Worm (Caenorhabditis elegans) whole organism, midembryonic: ENCODE data around the gene R12G8.1.

Experiments
- T22C8.4 ChIP-seq: fragments of 200-800 bp; sonication (Bioruptor generic); IDR thresholded peaks from 2 replicates; pipeline ENCODE4 v1.3.6; 2022; ENCODE audit warnings: missing genetic modification characterization, missing compliant biosample characterization
- cog-1 ChIP-seq: sonication (generic microtip); optimal IDR thresholded peaks from 2 replicates; lab custom pipeline; 2016; ENCODE audit warnings: missing genetic modification characterization, missing compliant biosample characterization
- flt-1 ChIP-seq: fragments of 200-800 bp; sonication (Bioruptor generic); IDR thresholded peaks from 2 replicates; pipeline ENCODE4 v1.3.6; 2022; ENCODE audit warnings: missing genetic modification characterization, missing compliant biosample characterization
- klf-2 ChIP-seq: fragments of 200-800 bp; sonication (Bioruptor generic); conservative IDR thresholded peaks from 2 replicates; pipeline ENCODE4 v1.3.6; 2022; ENCODE audit warnings: missing genetic modification reagents, missing genetic modification characterization, missing compliant biosample characterization
- med-1 ChIP-seq: sonication (generic microtip); optimal IDR thresholded peaks from 2 replicates; lab custom pipeline; 2017; ENCODE audit warnings: missing genetic modification characterization, mild to moderate bottlenecking, missing compliant biosample characterization, antibody characterized with exemption, missing genetic modification reagents; ENCODE audit not compliant: insufficient read depth
- ref-1 ChIP-seq: fragments of 200-800 bp; sonication (Bioruptor generic); conservative IDR thresholded peaks from 2 replicates; pipeline ENCODE4 v1.3.6; 2022; ENCODE audit warnings: missing genetic modification reagents, missing genetic modification characterization, missing compliant biosample characterization
- tab-1 ChIP-seq: fragments of 200-800 bp; sonication (Bioruptor generic); IDR thresholded peaks from 2 replicates; pipeline ENCODE4 v1.3.6; 2022; ENCODE audit warnings: missing genetic modification characterization, missing compliant biosample characterization
- ztf-23 ChIP-seq: fragments of 200-800 bp; sonication (Bioruptor generic); IDR thresholded peaks from 2 replicates; pipeline ENCODE4 v1.3.6; 2022; ENCODE audit warnings: missing genetic modification reagents, missing genetic modification characterization, missing compliant biosample characterization
- ztf-29 ChIP-seq: fragments of 200-800 bp; sonication (Bioruptor generic); IDR thresholded peaks from 2 replicates; pipeline ENCODE4 v1.3.6; 2022; ENCODE audit warnings: missing genetic modification reagents, missing genetic modification characterization, missing compliant biosample characterization

The R12G8.1 gene

DNA sequence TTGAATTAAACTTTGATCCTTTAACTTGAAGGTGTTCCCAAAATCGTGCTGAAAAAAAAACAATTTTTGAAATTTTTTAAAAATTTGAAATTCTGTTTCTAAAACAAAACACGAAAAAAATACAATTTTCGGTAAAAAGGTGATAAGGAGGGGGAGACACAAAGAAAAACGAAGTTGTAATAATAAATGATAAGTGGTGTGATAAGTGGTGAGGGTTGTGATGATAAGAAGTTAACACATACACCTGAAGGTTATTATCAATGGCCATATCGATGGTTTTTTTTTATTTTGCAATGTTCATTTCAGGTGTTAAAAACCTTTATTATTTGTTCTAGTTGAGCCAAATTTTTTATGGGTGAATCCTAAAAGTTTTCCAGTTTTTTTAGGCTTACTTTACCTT, 34.7 kb downstream of the R12G8.1 start, which contains the start of gene twk-33:
Gene twk-33, minus strand, starts transcription at position 48 of the 400 bp plus-strand sequence.
- no peak for TF ChIP-seq med-1 (GFP tag; lab: Kevin White, UChicago)
- no peak for TF ChIP-seq ztf-29 (GFP tag; lab: Robert Waterston, UW)
- TF ChIP-seq ztf-23 (GFP tag; lab: Robert Waterston, UW), result no peak
- TF ChIP-seq cog-1 (tag; lab: Kevin White, UChicago), result no peak
- no peak for TF ChIP-seq T22C8.4 (GFP tag; lab: Robert Waterston, UW)
- TF ChIP-seq tab-1 (GFP tag; lab: Robert Waterston, UW), result no peak
- no peak for TF ChIP-seq klf-2 (GFP tag; lab: Robert Waterston, UW)
- no peak for TF ChIP-seq ref-1 (GFP tag; lab: Robert Waterston, UW)
- TF ChIP-seq flt-1 (GFP tag; lab: Robert Waterston, UW), result no peak

DNA sequence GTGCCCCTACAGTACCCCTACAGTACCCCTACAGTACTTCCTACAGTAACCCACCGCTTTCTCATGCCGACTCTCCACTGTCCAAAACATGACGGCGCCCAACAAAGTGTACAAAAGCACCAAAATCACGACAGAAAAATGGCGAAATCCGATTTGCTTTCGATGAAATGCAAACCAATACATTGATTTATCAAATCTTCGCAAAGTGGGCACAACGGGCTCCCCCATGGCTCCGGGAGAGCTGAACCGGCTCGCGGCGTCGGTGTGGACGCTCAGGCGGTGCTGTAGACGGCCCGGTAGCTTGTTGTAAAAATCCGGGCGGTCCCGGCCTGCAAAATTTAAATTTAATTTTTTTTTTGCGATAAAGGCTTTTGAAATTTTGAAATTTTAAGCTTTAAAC, 36.7 kb downstream of the R12G8.1 start:
- TF ChIP-seq flt-1 (GFP tag; lab: Robert Waterston, UW) (no peak), klf-2 (GFP tag; lab: Robert Waterston, UW) (no peak), tab-1 (GFP tag; lab: Robert Waterston, UW) (no peak), ref-1 (GFP tag; lab: Robert Waterston, UW) (no peak), cog-1 (tag; lab: Kevin White, UChicago) (no peak), T22C8.4 (GFP tag; lab: Robert Waterston, UW) (no peak), ztf-23 (GFP tag; lab: Robert Waterston, UW) (no peak), med-1 (GFP tag; lab: Kevin White, UChicago) (no peak), ztf-29 (GFP tag; lab: Robert Waterston, UW) (no peak)

- TF ChIP-seq ref-1 (GFP tag; lab: Robert Waterston, UW), result no peak
- no peak for TF ChIP-seq ztf-29 (GFP tag; lab: Robert Waterston, UW)
- no peak for TF ChIP-seq cog-1 (tag; lab: Kevin White, UChicago)
- TF ChIP-seq flt-1 (GFP tag; lab: Robert Waterston, UW), result no peak
- TF ChIP-seq ztf-23 (GFP tag; lab: Robert Waterston, UW), result no peak
- no peak for TF ChIP-seq med-1 (GFP tag; lab: Kevin White, UChicago)
- TF ChIP-seq tab-1 (GFP tag; lab: Robert Waterston, UW), result no peak
Measured at ce11 chrV:17707022-17707421, 42.0 kb downstream of the R12G8.1 start, which contains the start of gene srh-31. Gene srh-31 (plus strand): TSS chrV:17707322.

ce11 chrV:17706217-17706806, 42.7 kb downstream of the R12G8.1 start:
- TF ChIP-seq flt-1 (GFP tag; lab: Robert Waterston, UW), result no peak
- no peak for TF ChIP-seq cog-1 (tag; lab: Kevin White, UChicago)
- no peak for TF ChIP-seq klf-2 (GFP tag; lab: Robert Waterston, UW)
- no peak for TF ChIP-seq ztf-23 (GFP tag; lab: Robert Waterston, UW)
- no peak for TF ChIP-seq med-1 (GFP tag; lab: Kevin White, UChicago)
- TF ChIP-seq ref-1 (GFP tag; lab: Robert Waterston, UW), result no peak
- TF ChIP-seq ztf-29 (GFP tag; lab: Robert Waterston, UW), result no peak
- no peak for TF ChIP-seq T22C8.4 (GFP tag; lab: Robert Waterston, UW)
- no peak for TF ChIP-seq tab-1 (GFP tag; lab: Robert Waterston, UW)

DNA sequence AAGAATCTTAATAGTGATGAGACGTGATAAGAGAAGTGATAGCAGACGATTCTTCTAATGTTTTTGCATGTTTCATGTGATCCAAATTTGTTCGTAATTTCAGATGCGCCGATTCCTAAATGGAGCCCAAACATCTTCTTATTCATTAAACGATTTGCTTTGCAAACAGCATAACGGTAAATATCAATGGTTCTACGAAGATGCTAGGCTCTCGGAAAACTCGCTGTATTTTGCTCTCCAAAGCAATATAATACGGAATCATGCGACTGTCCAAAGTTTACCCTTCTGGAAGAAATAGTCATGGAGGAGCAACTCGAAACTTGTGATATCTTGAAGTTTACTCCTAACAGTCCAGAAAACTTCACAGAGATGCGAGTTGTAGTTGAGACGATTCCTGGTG, 43.2 kb downstream of the R12G8.1 start, which contains the start of gene W06D12.6:
Gene W06D12.6, plus strand, starts transcription at position 301 of the 400 bp plus-strand sequence.
- TF ChIP-seq med-1 (GFP tag; lab: Kevin White, UChicago), result no peak
- no peak for TF ChIP-seq ztf-23 (GFP tag; lab: Robert Waterston, UW)
- no peak for TF ChIP-seq klf-2 (GFP tag; lab: Robert Waterston, UW)
- TF ChIP-seq flt-1 (GFP tag; lab: Robert Waterston, UW), result no peak
- no peak for TF ChIP-seq tab-1 (GFP tag; lab: Robert Waterston, UW)
- TF ChIP-seq T22C8.4 (GFP tag; lab: Robert Waterston, UW), result no peak
- no peak for TF ChIP-seq cog-1 (tag; lab: Kevin White, UChicago)
- TF ChIP-seq ref-1 (GFP tag; lab: Robert Waterston, UW), result no peak
- no peak for TF ChIP-seq ztf-29 (GFP tag; lab: Robert Waterston, UW)

ce11 chrV:17700728-17701262, 48.2 kb downstream of the R12G8.1 start, which contains the start of the genes Y26G10.5 and srh-32:
Gene Y26G10.5 (minus strand): TSS chrV:17700828.
Gene srh-32 (plus strand): TSS chrV:17701212.
- TF ChIP-seq ztf-29 (GFP tag; lab: Robert Waterston, UW) (no peak), T22C8.4 (GFP tag; lab: Robert Waterston, UW) (no peak), ref-1 (GFP tag; lab: Robert Waterston, UW) (no peak), med-1 (GFP tag; lab: Kevin White, UChicago) (no peak), cog-1 (tag; lab: Kevin White, UChicago) (no peak), flt-1 (GFP tag; lab: Robert Waterston, UW) (no peak), tab-1 (GFP tag; lab: Robert Waterston, UW) (no peak), klf-2 (GFP tag; lab: Robert Waterston, UW) (no peak), ztf-23 (GFP tag; lab: Robert Waterston, UW) (no peak)

DNA sequence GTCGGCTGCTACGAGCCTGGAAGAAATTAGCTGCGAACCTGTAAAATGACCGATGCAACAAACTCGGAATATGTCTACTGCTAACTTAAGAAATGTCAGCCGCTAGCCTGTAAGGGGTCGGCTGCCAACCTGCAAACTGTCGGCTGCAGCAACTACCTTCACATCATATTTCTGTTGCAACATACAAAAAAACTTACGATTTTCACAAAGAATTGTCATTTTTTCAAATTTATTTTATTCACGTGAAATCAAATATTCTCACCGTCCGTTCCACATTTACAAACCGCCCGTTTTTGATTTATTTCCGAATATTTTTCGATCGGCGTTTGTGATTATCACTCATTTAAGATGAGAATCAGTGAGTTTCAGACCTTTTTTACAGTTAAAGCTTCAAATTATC, 49.4 kb downstream of the R12G8.1 start, which contains the start of gene Y26G10.6:
Gene Y26G10.6, plus strand, starts transcription at position 301 of the 400 bp plus-strand sequence.
- TF ChIP-seq T22C8.4 (GFP tag; lab: Robert Waterston, UW) (no peak), med-1 (GFP tag; lab: Kevin White, UChicago) (no peak), flt-1 (GFP tag; lab: Robert Waterston, UW) (no peak), tab-1 (GFP tag; lab: Robert Waterston, UW) (no peak), ztf-29 (GFP tag; lab: Robert Waterston, UW) (no peak), ref-1 (GFP tag; lab: Robert Waterston, UW) (no peak), ztf-23 (GFP tag; lab: Robert Waterston, UW) (no peak), klf-2 (GFP tag; lab: Robert Waterston, UW) (no peak), cog-1 (tag; lab: Kevin White, UChicago) (no peak)

ce11 chrV:17699097-17699496, 49.9 kb downstream of the R12G8.1 start, which contains the start of gene Y26G10.4:
Gene Y26G10.4 (minus strand): TSS chrV:17699197.
- TF ChIP-seq flt-1 (GFP tag; lab: Robert Waterston, UW) (no peak), cog-1 (tag; lab: Kevin White, UChicago) (no peak), ref-1 (GFP tag; lab: Robert Waterston, UW) (no peak)
